Worm (Caenorhabditis elegans) whole organism, mixed stage, embryonic: Measurements from ENCODE around the gene srsx-19.

Source experiments
- blmp-1 ChIP-seq: fragments of 150-350 bp; optimal IDR thresholded peaks from 2 replicates; lab custom pipeline; 2014; ENCODE audit warnings: missing biosample characterization, missing genetic modification characterization
- ces-1 ChIP-seq: fragments of 150-350 bp; optimal IDR thresholded peaks from 2 replicates; lab custom pipeline; 2014; ENCODE audit warnings: missing biosample characterization, missing genetic modification reagents, missing genetic modification characterization
- nhr-76 ChIP-seq: sonication (generic microtip); optimal IDR thresholded peaks from 2 replicates; lab custom pipeline; 2017; ENCODE audit warnings: missing biosample characterization, missing genetic modification characterization

- TF ChIP-seq nhr-76 (tag; lab: Kevin White, UChicago) = no peak
- no peak for TF ChIP-seq ces-1 (GFP tag; lab: Kevin White, UChicago)
- TF ChIP-seq blmp-1 = no peak
These were observed 44.5 kb downstream of the srsx-19 start for ce11 chrV:13931952-13932351.
